Fruit fly (Drosophila melanogaster) whole organism, prepupa: ENCODE results near the gene CG18473.

Source experiments
- Blimp-1 ChIP-seq: fragments of 200-800 bp; sonication (Bioruptor generic); optimal IDR thresholded peaks from 3 replicates; lab custom pipeline; 2017; ENCODE audit warnings: missing biosample characterization, missing genetic modification characterization, mild to moderate bottlenecking, moderate library complexity, missing genetic modification reagents
- CG10631 ChIP-seq: fragments of 200-800 bp; sonication (Bioruptor generic); optimal IDR thresholded peaks from 2 replicates; lab custom pipeline; 2016; ENCODE audit warnings: missing biosample characterization, missing genetic modification characterization
- CG11294 ChIP-seq: fragments of 200-800 bp; sonication (Bioruptor generic); IDR thresholded peaks from 2 replicates; pipeline ENCODE4 v1.3.6; 2022; ENCODE audit warnings: missing biosample characterization, missing genetic modification characterization
- CG11762 ChIP-seq: fragments of 200-800 bp; sonication (Bioruptor generic); optimal IDR thresholded peaks from 3 replicates; lab custom pipeline; 2016; ENCODE audit warnings: missing biosample characterization, missing genetic modification characterization; ENCODE audit not compliant: insufficient read depth
- CG11902 ChIP-seq: fragments of 200-800 bp; sonication (Bioruptor generic); optimal IDR thresholded peaks from 3 replicates; lab custom pipeline; 2016; ENCODE audit warnings: missing biosample characterization, missing genetic modification characterization
- CG15336 ChIP-seq: fragments of 200-800 bp; sonication (Bioruptor generic); IDR thresholded peaks from 2 replicates; pipeline ENCODE4 v1.3.6; 2022; ENCODE audit warnings: missing biosample characterization, missing genetic modification characterization
- CG1621 ChIP-seq: fragments of 200-800 bp; sonication (Bioruptor generic); optimal IDR thresholded peaks from 3 replicates; lab custom pipeline; 2018; ENCODE audit warnings: missing biosample characterization, mild to moderate bottlenecking, missing genetic modification characterization
- CG16779 ChIP-seq: fragments of 200-800 bp; sonication (Bioruptor generic); optimal IDR thresholded peaks from 3 replicates; lab custom pipeline; 2017; ENCODE audit warnings: missing biosample characterization, mild to moderate bottlenecking, missing genetic modification characterization
- CG3032 ChIP-seq: fragments of 200-800 bp; optimal IDR thresholded peaks from 2 replicates; lab custom pipeline; 2019; ENCODE audit warnings: missing biosample characterization, mild to moderate bottlenecking, missing genetic modification characterization, moderate library complexity
- CG31627 ChIP-seq: fragments of 200-800 bp; sonication (Bioruptor generic); optimal IDR thresholded peaks from 3 replicates; lab custom pipeline; 2016; ENCODE audit warnings: missing biosample characterization, missing genetic modification characterization
- CG32006 ChIP-seq: fragments of 200-800 bp; sonication (Bioruptor generic); optimal IDR thresholded peaks from 3 replicates; lab custom pipeline; 2017; ENCODE audit warnings: missing biosample characterization, mild to moderate bottlenecking, missing genetic modification characterization
- CG34406 ChIP-seq: fragments of 200-800 bp; sonication (Bioruptor generic); optimal IDR thresholded peaks from 3 replicates; lab custom pipeline; 2016; ENCODE audit warnings: missing biosample characterization, missing genetic modification characterization
- CG3919 ChIP-seq: fragments of 200-800 bp; sonication (Bioruptor generic); optimal IDR thresholded peaks from 3 replicates; lab custom pipeline; 2016; ENCODE audit warnings: missing biosample characterization, missing genetic modification characterization
- CG4318 ChIP-seq: fragments of 200-800 bp; sonication (Bioruptor generic); optimal IDR thresholded peaks from 3 replicates; lab custom pipeline; 2017; ENCODE audit warnings: missing biosample characterization, mild to moderate bottlenecking, missing genetic modification characterization
- CG6163 ChIP-seq: fragments of 200-800 bp; sonication (Bioruptor generic); IDR thresholded peaks from 3 replicates; pipeline ENCODE4 v1.3.6; 2022; ENCODE audit warnings: missing biosample characterization, missing genetic modification characterization
- CG6276 ChIP-seq: fragments of 200-800 bp; sonication (Bioruptor generic); optimal IDR thresholded peaks from 2 replicates; lab custom pipeline; 2017; ENCODE audit warnings: missing biosample characterization, mild to moderate bottlenecking, missing genetic modification characterization
- CG6792 ChIP-seq: fragments of 200-800 bp; sonication (Bioruptor generic); optimal IDR thresholded peaks from 3 replicates; lab custom pipeline; 2016; ENCODE audit warnings: missing biosample characterization, missing genetic modification characterization
- CG6808 ChIP-seq: fragments of 200-800 bp; sonication (Bioruptor generic); optimal IDR thresholded peaks from 3 replicates; lab custom pipeline; 2017; ENCODE audit warnings: missing biosample characterization, missing genetic modification characterization, mild to moderate bottlenecking, moderate library complexity, missing genetic modification reagents
- CG6854 ChIP-seq: fragments of 200-800 bp; sonication (Bioruptor generic); optimal IDR thresholded peaks from 2 replicates; lab custom pipeline; 2017; ENCODE audit warnings: missing biosample characterization, mild to moderate bottlenecking, missing genetic modification characterization
- CG8632 ChIP-seq: fragments of 200-800 bp; sonication (Bioruptor generic); optimal IDR thresholded peaks from 3 replicates; lab custom pipeline; 2016; ENCODE audit warnings: missing biosample characterization, missing genetic modification characterization
- CG9139 ChIP-seq: fragments of 200-800 bp; sonication (Bioruptor generic); optimal IDR thresholded peaks from 3 replicates; lab custom pipeline; 2017; ENCODE audit warnings: missing biosample characterization, mild to moderate bottlenecking, missing genetic modification characterization
- Eip75B ChIP-seq: fragments of 200-800 bp; sonication (Bioruptor generic); optimal IDR thresholded peaks from 3 replicates; lab custom pipeline; 2016; ENCODE audit warnings: missing biosample characterization, missing genetic modification characterization
- Eip78C ChIP-seq: fragments of 200-800 bp; sonication (Bioruptor generic); peaks from one replicate; lab custom pipeline; 2016; ENCODE audit warnings: missing biosample characterization, missing genetic modification characterization
- Eip93F ChIP-seq: fragments of 200-800 bp; sonication (Bioruptor generic); optimal IDR thresholded peaks from 2 replicates; lab custom pipeline; 2016; ENCODE audit warnings: missing biosample characterization, mild to moderate bottlenecking, missing genetic modification characterization
- Ets21C ChIP-seq: fragments of 200-800 bp; sonication (Bioruptor generic); optimal IDR thresholded peaks from 3 replicates; lab custom pipeline; 2016; ENCODE audit warnings: missing biosample characterization, missing genetic modification characterization
- Ets96B ChIP-seq: fragments of 200-800 bp; optimal IDR thresholded peaks from 2 replicates; lab custom pipeline; 2019; ENCODE audit warnings: missing biosample characterization, mild to moderate bottlenecking, missing genetic modification characterization, moderate library complexity
- Gug ChIP-seq: fragments of 200-800 bp; sonication (Bioruptor generic); IDR thresholded peaks from 2 replicates; pipeline ENCODE4 v1.3.6; 2022; ENCODE audit warnings: missing biosample characterization, missing genetic modification characterization
- Hr38 ChIP-seq: sonication (Bioruptor generic); optimal IDR thresholded peaks from 2 replicates; lab custom pipeline; 2016; ENCODE audit warnings: missing biosample characterization, missing genetic modification characterization
- Hr4 ChIP-seq: fragments of 200-800 bp; sonication (Bioruptor generic); optimal IDR thresholded peaks from 3 replicates; lab custom pipeline; 2016; ENCODE audit warnings: missing biosample characterization, missing genetic modification characterization
- Lpt ChIP-seq: fragments of 200-800 bp; sonication (Bioruptor generic); optimal IDR thresholded peaks from 3 replicates; lab custom pipeline; 2016; ENCODE audit warnings: missing biosample characterization, missing genetic modification characterization
- Met ChIP-seq: fragments of 200-800 bp; sonication (Bioruptor generic); optimal IDR thresholded peaks from 3 replicates; lab custom pipeline; 2016; ENCODE audit warnings: missing biosample characterization, missing genetic modification characterization
- OdsH ChIP-seq: fragments of 200-800 bp; sonication (Bioruptor generic); optimal IDR thresholded peaks from 3 replicates; lab custom pipeline; 2016; ENCODE audit warnings: missing biosample characterization, missing genetic modification characterization
- Smox ChIP-seq: fragments of 200-800 bp; sonication (Bioruptor generic); optimal IDR thresholded peaks from 3 replicates; lab custom pipeline; 2016; ENCODE audit warnings: missing biosample characterization, missing genetic modification characterization
- Sox102F ChIP-seq: fragments of 200-800 bp; sonication (Bioruptor generic); optimal IDR thresholded peaks from 2 replicates; lab custom pipeline; 2016; ENCODE audit warnings: missing biosample characterization, mild to moderate bottlenecking, missing genetic modification characterization
- Sox14 ChIP-seq: fragments of 200-800 bp; sonication (Bioruptor generic); optimal IDR thresholded peaks from 3 replicates; lab custom pipeline; 2016; ENCODE audit warnings: missing biosample characterization, missing genetic modification characterization
- Sox15 ChIP-seq: fragments of 200-800 bp; sonication (Bioruptor generic); optimal IDR thresholded peaks from 3 replicates; lab custom pipeline; 2016; ENCODE audit warnings: missing biosample characterization, missing genetic modification characterization
- acj6 ChIP-seq: fragments of 200-800 bp; sonication (Bioruptor generic); optimal IDR thresholded peaks from 3 replicates; lab custom pipeline; 2016; ENCODE audit warnings: missing biosample characterization, missing genetic modification characterization
- cyc ChIP-seq: fragments of 200-800 bp; sonication (Bioruptor generic); optimal IDR thresholded peaks from 3 replicates; lab custom pipeline; 2016; ENCODE audit warnings: missing biosample characterization, missing genetic modification characterization
- dac ChIP-seq: fragments of 200-800 bp; sonication (Bioruptor generic); optimal IDR thresholded peaks from 2 replicates; lab custom pipeline; 2017; ENCODE audit warnings: missing biosample characterization, mild to moderate bottlenecking, missing genetic modification characterization
- eg ChIP-seq: fragments of 200-800 bp; sonication (Bioruptor generic); IDR thresholded peaks from 3 replicates; pipeline ENCODE4 v1.3.6; 2022; ENCODE audit warnings: missing biosample characterization, missing genetic modification characterization
- esn ChIP-seq: fragments of 200-800 bp; sonication (Bioruptor generic); optimal IDR thresholded peaks from 2 replicates; lab custom pipeline; 2016; ENCODE audit warnings: missing biosample characterization, mild to moderate bottlenecking, missing genetic modification characterization, moderate library complexity
- fd59A ChIP-seq: fragments of 200-800 bp; sonication (Bioruptor generic); optimal IDR thresholded peaks from 2 replicates; lab custom pipeline; 2017; ENCODE audit warnings: missing biosample characterization, mild to moderate bottlenecking, missing genetic modification characterization, missing genetic modification reagents
- fd85E ChIP-seq: fragments of 200-800 bp; sonication (Bioruptor generic); optimal IDR thresholded peaks from 3 replicates; lab custom pipeline; 2016; ENCODE audit warnings: missing biosample characterization, missing genetic modification characterization
- fkh ChIP-seq: fragments of 200-800 bp; sonication (Bioruptor generic); optimal IDR thresholded peaks from 3 replicates; lab custom pipeline; 2017; ENCODE audit warnings: missing biosample characterization, mild to moderate bottlenecking, missing genetic modification characterization, moderate library complexity
- lz ChIP-seq: fragments of 200-800 bp; sonication (Bioruptor generic); optimal IDR thresholded peaks from 3 replicates; lab custom pipeline; 2016; ENCODE audit warnings: missing biosample characterization, missing genetic modification characterization
- net ChIP-seq: fragments of 200-800 bp; sonication (Bioruptor generic); optimal IDR thresholded peaks from 3 replicates; lab custom pipeline; 2016; ENCODE audit warnings: missing biosample characterization, missing genetic modification characterization
- spab ChIP-seq: fragments of 200-800 bp; sonication (Bioruptor generic); optimal IDR thresholded peaks from 2 replicates; lab custom pipeline; 2017; ENCODE audit warnings: missing biosample characterization, mild to moderate bottlenecking, missing genetic modification characterization, missing genetic modification reagents
- ss ChIP-seq, 2 experiments: fragments of 200-800 bp; sonication (Bioruptor generic); optimal IDR thresholded peaks; 2 replicates in 1 of 2; 3 replicates in 1 of 2; lab custom pipeline; 2017 to 2018; ENCODE audit warnings: mild to moderate bottlenecking in 2 of 2, missing biosample characterization in 2 of 2, missing genetic modification characterization in 2 of 2, moderate library complexity in 1 of 2
- svp ChIP-seq: fragments of 200-800 bp; sonication (Bioruptor generic); peaks from one replicate; lab custom pipeline; 2016; ENCODE audit warnings: missing biosample characterization, missing genetic modification characterization
- topi ChIP-seq: fragments of 200-800 bp; sonication (Bioruptor generic); optimal IDR thresholded peaks from 3 replicates; lab custom pipeline; 2016; ENCODE audit warnings: missing biosample characterization, missing genetic modification characterization
- vri ChIP-seq: fragments of 200-800 bp; sonication (Bioruptor generic); optimal IDR thresholded peaks from 3 replicates; lab custom pipeline; 2016; ENCODE audit warnings: missing biosample characterization, mild to moderate bottlenecking, missing genetic modification characterization

Gene CG18473

dm6 chr3R:9340425-9341188 lies 22.5 kb upstream of the CG18473 start:
- TF ChIP-seq Eip78C (GFP tag; lab: Kevin White, UChicago), result peak; percentile 95
- peak; percentile 72 for TF ChIP-seq CG15336 (GFP tag; lab: Robert Waterston, UW)
- TF ChIP-seq esn, result peak; percentile 86
- TF ChIP-seq acj6 (GFP tag; lab: Kevin White, UChicago), result peak; percentile 87
- no peak for TF ChIP-seq Hr38 (GFP tag; lab: Kevin White, UChicago)
- TF ChIP-seq CG3032 (tag; lab: Kevin White, UChicago), result peak; percentile 83
- peak; percentile 90 for TF ChIP-seq OdsH (GFP tag; lab: Kevin White, UChicago)
- peak; percentile 37 for TF ChIP-seq fkh (GFP tag; lab: Kevin White, UChicago)
- TF ChIP-seq topi (GFP tag; lab: Kevin White, UChicago), result peak; percentile 72
- TF ChIP-seq CG9139 (GFP tag; lab: Kevin White, UChicago), result peak; percentile 79
- peak; percentile 73 for TF ChIP-seq Lpt (GFP tag; lab: Kevin White, UChicago)
- TF ChIP-seq CG34406 (GFP tag; lab: Kevin White, UChicago), result peak; percentile 89
- peak; percentile 77 for TF ChIP-seq Sox15 (GFP tag; lab: Kevin White, UChicago)
- TF ChIP-seq vri (GFP tag; lab: Kevin White, UChicago), result peak; percentile 49
- TF ChIP-seq svp, result peak; percentile 71
- peak; percentile 81 for TF ChIP-seq Sox102F (GFP tag; lab: Kevin White, UChicago)
- TF ChIP-seq Ets96B, result peak; percentile 80
- TF ChIP-seq CG6854, result peak; percentile 52
- peak; percentile 72 for TF ChIP-seq CG11294
- TF ChIP-seq fd59A (GFP tag; lab: Kevin White, UChicago), result peak; percentile 75
- no peak for TF ChIP-seq fd85E (GFP tag; lab: Kevin White, UChicago)
- TF ChIP-seq CG31627 (GFP tag; lab: Kevin White, UChicago), result peak; percentile 77
- peak; percentile 72 for TF ChIP-seq dac (GFP tag; lab: Kevin White, UChicago)
- TF ChIP-seq CG10631 (GFP tag; lab: Kevin White, UChicago), result peak; percentile 85
- TF ChIP-seq Sox14 (GFP tag; lab: Kevin White, UChicago), result peak; percentile 78
- peak; percentile 85 for TF ChIP-seq CG6276 (GFP tag; lab: Kevin White, UChicago)
- peak; percentile 60 for TF ChIP-seq Gug (GFP tag; lab: Robert Waterston, UW)
- peak; percentile 77 for TF ChIP-seq Hr4 (GFP tag; lab: Kevin White, UChicago)
- peak; percentile 73 for TF ChIP-seq Eip75B (GFP tag; lab: Kevin White, UChicago)
- TF ChIP-seq CG1621 (tag; lab: Kevin White, UChicago), result peak; percentile 74
- TF ChIP-seq CG8632 (GFP tag; lab: Kevin White, UChicago), result peak; percentile 86
- TF ChIP-seq ss (GFP tag; optimal IDR thresholded peaks at IDR 0.05; lab: Kevin White, UChicago), result peak; percentile 55 to 67
- peak; percentile 83 for TF ChIP-seq CG16779 (tag; lab: Kevin White, UChicago)
- peak; percentile 85 for TF ChIP-seq CG4318 (GFP tag; lab: Kevin White, UChicago)
- TF ChIP-seq CG11902, result peak; percentile 69
- TF ChIP-seq Met (GFP tag; lab: Kevin White, UChicago), result peak; percentile 79
- peak; percentile 83 for TF ChIP-seq lz (GFP tag; lab: Kevin White, UChicago)
- peak; percentile 86 for TF ChIP-seq CG3919
- TF ChIP-seq CG11762 (GFP tag; lab: Kevin White, UChicago), result peak; percentile 83
- TF ChIP-seq Smox (GFP tag; lab: Kevin White, UChicago), result peak; percentile 82
- TF ChIP-seq Eip93F, result peak; percentile 66
- TF ChIP-seq net (GFP tag; lab: Kevin White, UChicago), result peak; percentile 87
- peak; percentile 94 for TF ChIP-seq CG32006 (GFP tag; lab: Kevin White, UChicago)
- TF ChIP-seq eg (GFP tag; lab: Robert Waterston, UW), result peak; percentile 71; the same call in 2 of the 3 replicates
- TF ChIP-seq cyc, result peak; percentile 66
- TF ChIP-seq CG6163 (GFP tag; lab: Robert Waterston, UW), result peak; percentile 65; the same call in 2 of the 3 replicates
- TF ChIP-seq CG6792 (GFP tag; lab: Kevin White, UChicago), result peak; percentile 83
- TF ChIP-seq CG6808, result peak; percentile 81
- peak; percentile 82 for TF ChIP-seq Blimp-1
- TF ChIP-seq Ets21C (GFP tag; lab: Kevin White, UChicago), result peak; percentile 68
- TF ChIP-seq spab (GFP tag; lab: Kevin White, UChicago), result peak; percentile 81
